Fruit fly (Drosophila melanogaster): Measurements from ENCODE around the gene CG12011.

CG12011 gene

dm6 chr3L:1663531-1663930, 30.9 kb upstream of the CG12011 start:
- TF ChIP-seq Dif (GFP tag; optimal IDR thresholded peaks at IDR 0.05; ENCODE audit: partially characterized antibody) = peak; percentile 31
- no peak for TF ChIP-seq psq (GFP tag; optimal IDR thresholded peaks at IDR 0.05)

dm6 chr3L:1664205-1664604, 30.2 kb upstream of the CG12011 start:
- no peak for TF ChIP-seq Hr78 (GFP tag; optimal IDR thresholded peaks at IDR 0.05)
- no peak for TF ChIP-seq pan (optimal IDR thresholded peaks at IDR 0.05)
- TF ChIP-seq CG32264 (GFP tag; optimal IDR thresholded peaks at IDR 0.05) = no peak
- TF ChIP-seq Dif (GFP tag; optimal IDR thresholded peaks at IDR 0.05; ENCODE audit: partially characterized antibody) = no peak
- TF ChIP-seq sv (GFP tag; optimal IDR thresholded peaks at IDR 0.05) = no peak
- no peak for TF ChIP-seq Abd-B (GFP tag; optimal IDR thresholded peaks at IDR 0.05)
- no peak for TF ChIP-seq sage (GFP tag; optimal IDR thresholded peaks at IDR 0.05)
- no peak for TF ChIP-seq Vsx2 (GFP tag; optimal IDR thresholded peaks at IDR 0.05; ENCODE audit: partially characterized antibody)
- TF ChIP-seq CrebA (GFP tag; optimal IDR thresholded peaks at IDR 0.05; ENCODE audit: borderline replicate concordance) = no peak

- TF ChIP-seq dsf (GFP tag; optimal IDR thresholded peaks at IDR 0.05; ENCODE audit: borderline replicate concordance) (no peak), CG32264 (GFP tag; optimal IDR thresholded peaks at IDR 0.05) (no peak), woc (GFP tag; optimal IDR thresholded peaks at IDR 0.05) (no peak), sage (GFP tag; optimal IDR thresholded peaks at IDR 0.05) (peak; percentile 1)
Observed at dm6 chr3L:1664876-1665275, 29.5 kb upstream of the CG12011 start, which contains the start of the genes Srrm234 and CG7974. Srrm234 (minus strand) TSS chr3L:1665064. CG7974 (plus strand) TSS chr3L:1665138.

- TF ChIP-seq pan (optimal IDR thresholded peaks at IDR 0.05) (no peak), tai (GFP tag; optimal IDR thresholded peaks at IDR 0.05) (no peak), Hr78 (GFP tag; optimal IDR thresholded peaks at IDR 0.05) (no peak), Mio (GFP tag; optimal IDR thresholded peaks at IDR 0.05) (no peak), Hr83 (GFP tag; optimal IDR thresholded peaks at IDR 0.05; ENCODE audit: poor library complexity, severe bottlenecking) (no peak), Sp1 (GFP tag; optimal IDR thresholded peaks at IDR 0.05) (no peak), sage (GFP tag; optimal IDR thresholded peaks at IDR 0.05) (no peak), lola (GFP tag; optimal IDR thresholded peaks at IDR 0.05) (no peak), Myc (optimal IDR thresholded peaks at IDR 0.05) (no peak), rgr (GFP tag; optimal IDR thresholded peaks at IDR 0.05) (no peak), woc (GFP tag; optimal IDR thresholded peaks at IDR 0.05) (no peak), brk (GFP tag; optimal IDR thresholded peaks at IDR 0.05) (no peak), CG9705 (GFP tag; optimal IDR thresholded peaks at IDR 0.05) (no peak), foxo (GFP tag; optimal IDR thresholded peaks at IDR 0.05) (no peak), Hnf4 (GFP tag; optimal IDR thresholded peaks at IDR 0.05) (no peak), Rel (GFP tag; optimal IDR thresholded peaks at IDR 0.05) (no peak), Rel (tag; optimal IDR thresholded peaks at IDR 0.05) (no peak), psq (GFP tag; optimal IDR thresholded peaks at IDR 0.05) (no peak), jim (GFP tag; optimal IDR thresholded peaks at IDR 0.05) (no peak)
Observed at dm6 chr3L:1665544-1665943, 28.9 kb upstream of the CG12011 start.

dm6 chr3L:1667423-1667822, 27.0 kb upstream of the CG12011 start:
- TF ChIP-seq usp (GFP tag; optimal IDR thresholded peaks at IDR 0.05) = no peak
- no peak for TF ChIP-seq ey (GFP tag; optimal IDR thresholded peaks at IDR 0.05)
- TF ChIP-seq Mio (GFP tag; optimal IDR thresholded peaks at IDR 0.05) = no peak
- no peak for TF ChIP-seq dmrt93B (GFP tag; optimal IDR thresholded peaks at IDR 0.05)
- no peak for TF ChIP-seq br (GFP tag; optimal IDR thresholded peaks at IDR 0.05)
- no peak for TF ChIP-seq sv (GFP tag; optimal IDR thresholded peaks at IDR 0.05)
- no peak for TF ChIP-seq Dfd (GFP tag; optimal IDR thresholded peaks at IDR 0.05)

dm6 chr3L:1668504-1668903, 25.9 kb upstream of the CG12011 start, which contains the start of gene RpL23A:
RpL23A (minus strand) TSS chr3L:1668654.
- TF ChIP-seq sv (GFP tag; optimal IDR thresholded peaks at IDR 0.05) = peak; percentile 95
- TF ChIP-seq Rel (GFP tag; optimal IDR thresholded peaks at IDR 0.05) = no peak
- peak; percentile 70 for TF ChIP-seq Rel (tag; optimal IDR thresholded peaks at IDR 0.05)
- TF ChIP-seq Abd-B (GFP tag; optimal IDR thresholded peaks at IDR 0.05) = no peak
- TF ChIP-seq Dif (GFP tag; optimal IDR thresholded peaks at IDR 0.05; ENCODE audit: partially characterized antibody) = peak; percentile 59
- no peak for TF ChIP-seq lola (GFP tag; optimal IDR thresholded peaks at IDR 0.05)
- TF ChIP-seq rgr (GFP tag; optimal IDR thresholded peaks at IDR 0.05) = peak; percentile 96
- TF ChIP-seq GATAd (GFP tag; optimal IDR thresholded peaks at IDR 0.05) = peak; percentile 48
- TF ChIP-seq Jra (GFP tag; optimal IDR thresholded peaks at IDR 0.05) = peak; percentile 56
- TF ChIP-seq CG32264 (GFP tag; optimal IDR thresholded peaks at IDR 0.05) = peak; percentile 77
- TF ChIP-seq pan (optimal IDR thresholded peaks at IDR 0.05) = no peak
- no peak for TF ChIP-seq N (GFP tag; optimal IDR thresholded peaks at IDR 0.05)
- peak; percentile 93 for TF ChIP-seq Vsx2 (GFP tag; optimal IDR thresholded peaks at IDR 0.05; ENCODE audit: partially characterized antibody)
- TF ChIP-seq dl (GFP tag; optimal IDR thresholded peaks at IDR 0.05; ENCODE audit: insufficient read depth in 1 of 2, partially characterized antibody in 2 of 2) = peak; percentile 4 to 13
- TF ChIP-seq OdsH (GFP tag; optimal IDR thresholded peaks at IDR 0.05) = peak; percentile 88
- TF ChIP-seq sage (GFP tag; optimal IDR thresholded peaks at IDR 0.05) = peak; percentile 6
- peak; percentile 53 for TF ChIP-seq dsf (GFP tag; optimal IDR thresholded peaks at IDR 0.05; ENCODE audit: borderline replicate concordance)
- peak; percentile 84 for TF ChIP-seq psq (GFP tag; optimal IDR thresholded peaks at IDR 0.05)
- TF ChIP-seq tai (GFP tag; optimal IDR thresholded peaks at IDR 0.05) = no peak
- no peak for TF ChIP-seq Hnf4 (GFP tag; optimal IDR thresholded peaks at IDR 0.05)
- peak; percentile 92 for TF ChIP-seq h (GFP tag; optimal IDR thresholded peaks at IDR 0.05)
- no peak for TF ChIP-seq brk (GFP tag; optimal IDR thresholded peaks at IDR 0.05)
- peak; percentile 94 for TF ChIP-seq CG9705 (GFP tag; optimal IDR thresholded peaks at IDR 0.05)
- peak; percentile 96 for TF ChIP-seq dmrt93B (GFP tag; optimal IDR thresholded peaks at IDR 0.05)
- TF ChIP-seq usp (GFP tag; optimal IDR thresholded peaks at IDR 0.05) = no peak
- peak; percentile 8 for TF ChIP-seq Myc (optimal IDR thresholded peaks at IDR 0.05)
- TF ChIP-seq Hr83 (GFP tag; optimal IDR thresholded peaks at IDR 0.05; ENCODE audit: poor library complexity, severe bottlenecking) = peak; percentile 97
- TF ChIP-seq Hr78 (GFP tag; optimal IDR thresholded peaks at IDR 0.05) = no peak

Measured in whole organism, wandering third instar larva.